Worm (Caenorhabditis elegans) whole organism, late embryonic: ENCODE data around the gene C27D6.1.

Source experiments
- ama-1 ChIP-seq: fragments of 150-350 bp; optimal IDR thresholded peaks from 2 replicates; lab custom pipeline; 2014
- fkh-10 ChIP-seq: fragments of 150-350 bp; optimal IDR thresholded peaks from 2 replicates; lab custom pipeline; 2014; ENCODE audit warnings: missing biosample characterization, missing genetic modification reagents, missing genetic modification characterization
- hlh-30 ChIP-seq: sonication (generic microtip); optimal IDR thresholded peaks from 2 replicates; lab custom pipeline; 2017; ENCODE audit warnings: antibody characterized with exemption, missing genetic modification characterization, missing compliant biosample characterization; ENCODE audit not compliant: insufficient read depth
- npax-4 ChIP-seq: sonication (generic microtip); optimal IDR thresholded peaks from 2 replicates; lab custom pipeline; 2016; ENCODE audit warnings: missing genetic modification characterization, missing compliant biosample characterization
- odd-2 ChIP-seq: sonication (generic microtip); optimal IDR thresholded peaks from 2 replicates; lab custom pipeline; 2017; ENCODE audit warnings: antibody characterized with exemption, mild to moderate bottlenecking, missing genetic modification characterization, missing compliant biosample characterization
- pag-3 ChIP-seq: sonication (generic microtip); optimal IDR thresholded peaks from 2 replicates; lab custom pipeline; 2016; ENCODE audit warnings: missing compliant biosample characterization, missing genetic modification characterization, borderline replicate concordance
- pqm-1 ChIP-seq: sonication (generic microtip); optimal IDR thresholded peaks from 2 replicates; lab custom pipeline; 2016; ENCODE audit warnings: missing genetic modification characterization, missing compliant biosample characterization
- ttx-3 ChIP-seq: sonication (generic microtip); optimal IDR thresholded peaks from 2 replicates; lab custom pipeline; 2016; ENCODE audit warnings: missing genetic modification reagents, missing genetic modification characterization, missing compliant biosample characterization

DNA sequence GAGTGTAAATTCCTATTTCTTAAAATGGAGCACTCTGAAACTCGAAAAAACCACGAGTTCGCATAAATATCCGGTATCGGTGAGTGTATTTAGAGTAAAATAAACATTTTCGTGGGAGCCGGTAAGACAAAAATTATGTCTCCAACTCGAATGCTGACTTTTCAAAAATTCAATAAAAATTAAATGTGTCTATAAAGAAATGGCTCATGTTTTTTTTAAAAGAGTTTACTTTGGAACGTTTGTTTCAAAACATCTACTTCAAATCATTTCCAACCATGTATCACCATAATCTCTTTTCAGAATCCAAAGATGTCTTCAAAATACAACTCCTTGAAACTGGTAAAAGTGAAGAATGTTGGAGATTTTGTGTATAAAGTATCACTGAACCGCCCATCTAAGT, 29.9 kb upstream of the C27D6.1 start, which contains the start of gene F58A6.1:
- no peak for TF ChIP-seq npax-4 (tag; lab: Kevin White, UChicago)
- no peak for TF ChIP-seq hlh-30
- TF ChIP-seq pqm-1 (tag; lab: Kevin White, UChicago), result no peak
- TF ChIP-seq fkh-10 (GFP tag; lab: Kevin White, UChicago), result no peak
- no peak for TF ChIP-seq ama-1
- no peak for TF ChIP-seq ttx-3 (tag; lab: Kevin White, UChicago)
- no peak for TF ChIP-seq pag-3
- no peak for TF ChIP-seq odd-2 (tag; lab: Kevin White, UChicago)
